Worm (Caenorhabditis elegans) whole organism, L4 larva: ENCODE data around the gene C01G5.4.

Source experiments
- D1046.2 ChIP-seq: fragments of 200-800 bp; sonication (Bioruptor generic); IDR thresholded peaks from 2 replicates; pipeline ENCODE4 v1.3.6; 2022; ENCODE audit warnings: missing genetic modification characterization, missing compliant biosample characterization
- F49E8.2 ChIP-seq: sonication (generic microtip); optimal IDR thresholded peaks from 2 replicates; lab custom pipeline; 2016; ENCODE audit warnings: missing compliant biosample characterization, mild to moderate bottlenecking, missing genetic modification characterization, borderline replicate concordance
- Y105C5A.15 ChIP-seq: fragments of 200-800 bp; sonication (Bioruptor generic); IDR thresholded peaks from 2 replicates; pipeline ENCODE4 v1.3.6; 2022; ENCODE audit warnings: missing genetic modification characterization, missing compliant biosample characterization
- Y48G9A.11 ChIP-seq: fragments of 200-800 bp; sonication (Bioruptor generic); IDR thresholded peaks from 2 replicates; pipeline ENCODE4 v1.3.6; 2022; ENCODE audit warnings: missing genetic modification reagents, missing genetic modification characterization, missing compliant biosample characterization
- aha-1 ChIP-seq: fragments of 150-350 bp; peaks from one replicate; lab custom pipeline; 2014; ENCODE audit warnings: missing biosample characterization, missing genetic modification characterization
- ama-1 ChIP-seq: fragments of 150-350 bp; optimal IDR thresholded peaks from 2 replicates; lab custom pipeline; 2014; ENCODE audit warnings: inconsistent platforms, mixed read lengths
- ceh-20 ChIP-seq: fragments of 200-800 bp; sonication (Bioruptor generic); IDR thresholded peaks from 2 replicates; pipeline ENCODE4 v1.3.6; 2022; ENCODE audit warnings: missing genetic modification reagents, missing genetic modification characterization, missing compliant biosample characterization
- ces-1 ChIP-seq: fragments of 150-350 bp; sonication (generic microtip); optimal IDR thresholded peaks from 4 replicates; lab custom pipeline; 2014; ENCODE audit warnings: missing biosample characterization, missing genetic modification reagents, missing genetic modification characterization
- cey-2 ChIP-seq: sonication (generic microtip); optimal IDR thresholded peaks from 3 replicates; lab custom pipeline; 2017; ENCODE audit warnings: missing genetic modification characterization, mild to moderate bottlenecking, missing compliant biosample characterization, antibody characterized with exemption, borderline replicate concordance; ENCODE audit not compliant: insufficient read depth
- ctbp-1 ChIP-seq: fragments of 200-800 bp; sonication (Bioruptor generic); IDR thresholded peaks from 2 replicates; pipeline ENCODE4 v1.3.6; 2022; ENCODE audit warnings: missing genetic modification reagents, missing genetic modification characterization, missing compliant biosample characterization
- daf-16 ChIP-seq, 3 experiments: sonication (generic microtip); optimal IDR thresholded peaks; 2 replicates each; lab custom pipeline; 2016 to 2017; ENCODE audit warnings: missing genetic modification characterization in 3 of 3, missing genetic modification reagents in 3 of 3, mild to moderate bottlenecking in 2 of 3, missing compliant biosample characterization in 2 of 3, missing biosample characterization in 1 of 3, moderate library complexity in 1 of 3
- daf-8 ChIP-seq: fragments of 200-800 bp; sonication (Bioruptor generic); IDR thresholded peaks from 2 replicates; pipeline ENCODE4 v1.3.6; 2022; ENCODE audit warnings: missing genetic modification characterization, missing compliant biosample characterization
- dmd-6 ChIP-seq: fragments of 200-800 bp; sonication (Bioruptor generic); IDR thresholded peaks from 2 replicates; pipeline ENCODE4 v1.3.6; 2022; ENCODE audit warnings: missing genetic modification reagents, missing genetic modification characterization, missing compliant biosample characterization
- dmd-8 ChIP-seq: fragments of 200-800 bp; sonication (Bioruptor generic); IDR thresholded peaks from 2 replicates; pipeline ENCODE4 v1.3.6; 2022; ENCODE audit warnings: missing genetic modification characterization, missing compliant biosample characterization
- dpl-1 ChIP-seq: fragments of 150-350 bp; optimal IDR thresholded peaks from 2 replicates; lab custom pipeline; 2014; ENCODE audit warnings: missing biosample characterization, missing genetic modification reagents, missing genetic modification characterization
- egl-27 ChIP-seq: sonication (generic microtip); optimal IDR thresholded peaks from 3 replicates; lab custom pipeline; 2017; ENCODE audit warnings: missing biosample characterization, missing genetic modification reagents, missing genetic modification characterization
- fkh-10 ChIP-seq: fragments of 150-350 bp; optimal IDR thresholded peaks from 2 replicates; lab custom pipeline; 2014; ENCODE audit warnings: missing biosample characterization, missing genetic modification reagents, missing genetic modification characterization
- fos-1 ChIP-seq: fragments of 150-350 bp; optimal IDR thresholded peaks from 2 replicates; lab custom pipeline; 2014; ENCODE audit warnings: missing biosample characterization, missing genetic modification characterization
- hlh-11 ChIP-seq: fragments of 200-800 bp; sonication (Bioruptor generic); optimal IDR thresholded peaks from 2 replicates; lab custom pipeline; 2018; ENCODE audit warnings: mild to moderate bottlenecking, missing genetic modification characterization, missing compliant biosample characterization
- hlh-30 ChIP-seq: sonication (generic microtip); optimal IDR thresholded peaks from 2 replicates; lab custom pipeline; 2017; ENCODE audit warnings: antibody characterized with exemption, mild to moderate bottlenecking, missing genetic modification characterization, missing compliant biosample characterization; ENCODE audit not compliant: insufficient read depth
- jun-1 ChIP-seq: fragments of 150-350 bp; optimal IDR thresholded peaks from 2 replicates; lab custom pipeline; 2014; ENCODE audit warnings: missing biosample characterization, missing genetic modification reagents, missing genetic modification characterization
- lin-15B ChIP-seq: fragments of 150-350 bp; sonication (generic microtip); optimal IDR thresholded peaks from 3 replicates; lab custom pipeline; 2014; ENCODE audit warnings: missing biosample characterization, missing genetic modification characterization
- lin-29 ChIP-seq: fragments of 200-800 bp; sonication (Bioruptor generic); IDR thresholded peaks from 2 replicates; pipeline ENCODE4 v1.3.6; 2022; ENCODE audit warnings: missing genetic modification reagents, missing genetic modification characterization, missing compliant biosample characterization
- lin-38 ChIP-seq: fragments of 200-800 bp; sonication (Bioruptor generic); IDR thresholded peaks from 2 replicates; pipeline ENCODE4 v1.3.6; 2022; ENCODE audit warnings: missing genetic modification reagents, missing genetic modification characterization, missing compliant biosample characterization
- madf-5 ChIP-seq, 2 experiments: fragments of 200-800 bp; sonication (Bioruptor generic); IDR thresholded peaks; 2 replicates each; pipeline ENCODE4 v1.3.6; 2022; ENCODE audit warnings: missing compliant biosample characterization in 2 of 2, missing genetic modification characterization in 2 of 2
- madf-9 ChIP-seq: fragments of 200-800 bp; sonication (Bioruptor generic); conservative IDR thresholded peaks from 2 replicates; pipeline ENCODE4 v1.3.6; 2022; ENCODE audit warnings: missing genetic modification reagents, missing genetic modification characterization, missing compliant biosample characterization
- mdl-1 ChIP-seq, 2 experiments: fragments of 150-350 bp in 1 of 2; sonication (generic microtip) in 1 of 2; optimal IDR thresholded peaks; 2 replicates each; lab custom pipeline; 2014 to 2017; ENCODE audit warnings: missing biosample characterization in 2 of 2, missing genetic modification characterization in 2 of 2
- mep-1 ChIP-seq: fragments of 150-350 bp; sonication (generic microtip); optimal IDR thresholded peaks from 3 replicates; lab custom pipeline; 2014; ENCODE audit warnings: missing biosample characterization, missing genetic modification characterization
- mes-2 ChIP-seq: sonication (generic microtip); optimal IDR thresholded peaks from 2 replicates; lab custom pipeline; 2016; ENCODE audit warnings: missing genotype, mild to moderate bottlenecking, missing genetic modification characterization, missing compliant biosample characterization; ENCODE audit not compliant: poor library complexity, severe bottlenecking
- mxl-2 ChIP-seq: fragments of 200-800 bp; sonication (Bioruptor generic); conservative IDR thresholded peaks from 2 replicates; pipeline ENCODE4 v1.3.6; 2022; ENCODE audit warnings: missing genetic modification reagents, missing genetic modification characterization, missing compliant biosample characterization
- mxl-3 ChIP-seq: fragments of 200-800 bp; sonication (Bioruptor generic); optimal IDR thresholded peaks from 2 replicates; lab custom pipeline; 2018; ENCODE audit warnings: mild to moderate bottlenecking, missing genetic modification characterization, missing compliant biosample characterization
- nhr-10 ChIP-seq: fragments of 150-350 bp; optimal IDR thresholded peaks from 2 replicates; lab custom pipeline; 2014; ENCODE audit warnings: missing biosample characterization, missing genetic modification characterization
- nhr-11 ChIP-seq: fragments of 150-350 bp; optimal IDR thresholded peaks from 2 replicates; lab custom pipeline; 2014; ENCODE audit warnings: missing biosample characterization, missing genetic modification characterization
- nhr-237 ChIP-seq: sonication (generic microtip); optimal IDR thresholded peaks from 2 replicates; lab custom pipeline; 2017; ENCODE audit warnings: missing biosample characterization, missing genetic modification characterization
- nhr-25 ChIP-seq: sonication (generic microtip); optimal IDR thresholded peaks from 2 replicates; lab custom pipeline; 2017; ENCODE audit warnings: missing genetic modification characterization, mild to moderate bottlenecking, missing compliant biosample characterization, antibody characterized with exemption, moderate library complexity, borderline replicate concordance; ENCODE audit not compliant: insufficient read depth
- nhr-28 ChIP-seq: fragments of 150-350 bp; optimal IDR thresholded peaks from 2 replicates; lab custom pipeline; 2014; ENCODE audit warnings: missing biosample characterization, missing genetic modification characterization
- nhr-48 ChIP-seq: sonication (generic microtip); optimal IDR thresholded peaks from 2 replicates; lab custom pipeline; 2016; ENCODE audit warnings: mild to moderate bottlenecking, missing genetic modification characterization, missing compliant biosample characterization
- nhr-76 ChIP-seq: fragments of 150-350 bp; optimal IDR thresholded peaks from 2 replicates; lab custom pipeline; 2014; ENCODE audit warnings: missing biosample characterization, missing genetic modification characterization
- nhr-77 ChIP-seq: fragments of 150-350 bp; optimal IDR thresholded peaks from 2 replicates; lab custom pipeline; 2014; ENCODE audit warnings: missing biosample characterization, missing genetic modification characterization
- rbr-2 ChIP-seq: sonication (generic microtip); optimal IDR thresholded peaks from 2 replicates; lab custom pipeline; 2016; ENCODE audit warnings: missing genotype, missing genetic modification characterization, missing compliant biosample characterization
- skn-1 ChIP-seq: fragments of 150-350 bp; optimal IDR thresholded peaks from 2 replicates; lab custom pipeline; 2014; ENCODE audit warnings: missing biosample characterization, missing genetic modification characterization
- spr-1 ChIP-seq: sonication (generic microtip); optimal IDR thresholded peaks from 2 replicates; lab custom pipeline; 2016; ENCODE audit warnings: mild to moderate bottlenecking, missing genetic modification characterization, missing compliant biosample characterization
- spr-3 ChIP-seq: fragments of 200-800 bp; sonication (Bioruptor generic); optimal IDR thresholded peaks from 2 replicates; lab custom pipeline; 2018; ENCODE audit warnings: mild to moderate bottlenecking, missing genetic modification characterization, missing compliant biosample characterization
- tag-97 ChIP-seq: fragments of 200-800 bp; sonication (Bioruptor generic); IDR thresholded peaks from 2 replicates; pipeline ENCODE4 v1.3.6; 2022; ENCODE audit warnings: missing genetic modification characterization, missing compliant biosample characterization
- unc-62 ChIP-seq, 3 experiments: fragments of 150-350 bp in 1 of 3; sonication (generic microtip); optimal IDR thresholded peaks in 2 of 3; peaks in 1 of 3; 1 replicate in 1 of 3; 2 replicates in 2 of 3; lab custom pipeline; 2014 to 2017; ENCODE audit warnings: missing biosample characterization in 3 of 3, missing genetic modification characterization in 3 of 3, missing genetic modification reagents in 3 of 3, missing genotype in 1 of 3
- zip-2 ChIP-seq: fragments of 150-350 bp; optimal IDR thresholded peaks from 2 replicates; lab custom pipeline; 2014; ENCODE audit warnings: missing biosample characterization, missing genetic modification characterization

C01G5.4 gene

DNA sequence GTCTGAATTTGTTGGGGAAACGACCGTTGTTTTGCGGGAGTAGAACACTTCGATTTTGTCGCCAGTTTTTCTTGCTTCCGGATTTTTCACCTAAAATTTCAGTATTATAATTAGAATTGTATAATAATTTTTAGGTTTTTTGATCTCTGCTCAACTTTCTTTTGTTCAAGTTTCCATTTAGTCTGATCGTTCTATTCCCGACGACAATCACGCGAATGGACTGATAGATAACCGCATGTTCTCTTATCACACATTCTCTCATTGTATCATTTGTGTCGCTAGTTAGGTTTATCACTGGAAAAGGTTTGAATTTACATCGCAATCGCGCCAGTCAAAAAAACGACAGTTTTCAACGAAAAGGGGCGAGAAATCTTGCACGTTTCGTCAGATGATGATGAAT lies 23.3 kb downstream of the C01G5.4 start (continued):
- TF ChIP-seq mxl-2 (GFP tag; lab: Robert Waterston, UW), result no peak
- no peak for TF ChIP-seq lin-29 (GFP tag; lab: Robert Waterston, UW)
- TF ChIP-seq lin-38 (GFP tag; lab: Robert Waterston, UW), result no peak; the same call in 1 of the 2 replicates
- peak; percentile 74 for TF ChIP-seq mxl-3 (GFP tag; lab: Kevin White, UChicago)
- no peak for TF ChIP-seq ctbp-1 (GFP tag; lab: Robert Waterston, UW)
- TF ChIP-seq madf-9 (GFP tag; lab: Robert Waterston, UW), result no peak
- TF ChIP-seq madf-5 (GFP tag; IDR thresholded peaks at IDR 0.05; lab: Robert Waterston, UW), result no peak
- TF ChIP-seq unc-62 (GFP tag; optimal IDR thresholded peaks at IDR 0.05 in 1 of 2; lab: Kevin White, UChicago), result no peak
- no peak for TF ChIP-seq unc-62 (tag; optimal IDR thresholded peaks at IDR 0.05; lab: Kevin White, UChicago)
- peak; percentile 66 for TF ChIP-seq mes-2 (tag; lab: Kevin White, UChicago)
- TF ChIP-seq D1046.2 (GFP tag; lab: Robert Waterston, UW), result no peak
- TF ChIP-seq nhr-76, result no peak
- no peak for TF ChIP-seq ceh-20
- no peak for TF ChIP-seq nhr-25 (tag; lab: Kevin White, UChicago)
- no peak for TF ChIP-seq rbr-2 (tag; lab: Kevin White, UChicago)
- no peak for TF ChIP-seq spr-1
- no peak for TF ChIP-seq jun-1 (tag; lab: Kevin White, UChicago)
- TF ChIP-seq nhr-28, result peak; percentile 91
- TF ChIP-seq lin-15B (tag; lab: Kevin White, UChicago), result no peak
- no peak for TF ChIP-seq aha-1 (tag; lab: Kevin White, UChicago)
- no peak for TF ChIP-seq daf-8 (GFP tag; lab: Robert Waterston, UW)
- TF ChIP-seq nhr-11 (tag; lab: Kevin White, UChicago), result no peak
- TF ChIP-seq ces-1 (GFP tag; lab: Kevin White, UChicago), result no peak
- peak; percentile 59 for TF ChIP-seq nhr-77 (tag; lab: Kevin White, UChicago)
- peak; percentile 84 for TF ChIP-seq dmd-6 (GFP tag; lab: Robert Waterston, UW)
- no peak for TF ChIP-seq zip-2 (tag; lab: Kevin White, UChicago)
- TF ChIP-seq nhr-10 (tag; lab: Kevin White, UChicago), result peak; percentile 54

DNA sequence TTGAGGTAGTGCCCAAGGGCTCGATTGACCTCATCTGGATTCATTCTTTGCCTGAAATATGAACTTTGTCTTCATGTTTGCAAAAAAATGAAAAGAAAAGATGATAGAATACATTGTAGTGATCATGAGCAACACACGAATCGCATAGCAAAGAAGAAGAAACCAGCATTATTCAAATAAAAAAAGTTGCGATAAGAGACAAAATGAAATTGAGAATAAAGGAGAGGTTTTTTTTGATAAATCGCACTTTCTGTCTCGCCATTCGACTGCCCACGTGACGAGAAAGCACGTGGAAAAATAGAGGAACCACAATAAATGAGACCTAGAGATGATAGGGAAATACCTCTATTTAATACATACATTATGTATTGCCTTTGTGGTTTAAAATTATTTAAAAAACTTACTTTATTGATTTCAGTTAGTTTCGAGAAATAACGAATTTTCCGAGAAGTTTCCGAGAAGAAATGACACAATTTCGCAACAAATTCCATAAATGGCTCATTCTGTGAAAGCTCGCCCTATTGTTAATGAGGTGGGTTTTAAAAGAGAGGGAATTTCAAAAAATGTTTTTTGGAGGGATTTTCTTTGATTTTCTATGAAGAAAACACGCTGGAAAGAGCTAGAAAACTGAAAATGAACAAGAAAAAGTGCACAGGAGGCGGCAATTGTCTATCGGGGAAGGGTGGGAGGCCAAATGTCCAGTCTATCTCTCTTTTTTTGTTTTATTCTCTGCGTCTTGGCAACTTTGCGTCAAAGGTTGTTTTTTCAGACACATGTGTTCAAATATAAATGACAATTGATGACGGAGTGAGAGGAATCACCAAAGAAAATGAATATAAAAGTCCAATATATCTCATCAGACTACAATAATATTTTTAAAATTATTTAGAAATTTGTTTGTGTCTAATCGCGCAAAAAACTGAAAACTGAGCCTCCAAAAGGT lies 24.1 kb downstream of the C01G5.4 start, which contains the start of gene paqr-1:
Gene paqr-1 (minus strand): TSS at position 51 of the 943 bp plus-strand sequence.
- TF ChIP-seq cey-2 (tag; lab: Kevin White, UChicago) (peak; percentile 80), lin-38 (GFP tag; lab: Robert Waterston, UW) (0 out of 2 replicates have a peak, but pooled peaks have one; percentile 22), dmd-6 (GFP tag; lab: Robert Waterston, UW) (peak; percentile 58), F49E8.2 (tag; lab: Kevin White, UChicago) (no peak), daf-16 (GFP tag; optimal IDR thresholded peaks at IDR 0.05; lab: Kevin White, UChicago) (peak in 1 of 2 experiments; percentile 7), daf-16 (tag; optimal IDR thresholded peaks at IDR 0.05; lab: Kevin White, UChicago) (peak; percentile 55), skn-1 (tag; lab: Kevin White, UChicago) (no peak), dmd-8 (GFP tag; lab: Robert Waterston, UW) (no peak), fos-1 (tag; lab: Kevin White, UChicago) (no peak), spr-3 (GFP tag; lab: Kevin White, UChicago) (no peak), mdl-1 (tag; optimal IDR thresholded peaks at IDR 0.05; lab: Kevin White, UChicago) (peak in 1 of 2 experiments; percentile 74), hlh-11 (tag; lab: Kevin White, UChicago) (peak; percentile 21), nhr-25 (tag; lab: Kevin White, UChicago) (no peak), D1046.2 (GFP tag; lab: Robert Waterston, UW) (no peak), fkh-10 (GFP tag; lab: Kevin White, UChicago) (no peak), tag-97 (GFP tag; lab: Robert Waterston, UW) (no peak), hlh-30 (tag; lab: Kevin White, UChicago) (peak; percentile 82), Y48G9A.11 (GFP tag; lab: Robert Waterston, UW) (no peak), ama-1 (lab: Kevin White, UChicago) (no peak), nhr-48 (tag; lab: Kevin White, UChicago) (no peak), mep-1 (tag; lab: Kevin White, UChicago) (peak; percentile 34), Y105C5A.15 (GFP tag; lab: Robert Waterston, UW) (no peak), madf-9 (GFP tag; lab: Robert Waterston, UW) (no peak), egl-27 (tag; lab: Kevin White, UChicago) (no peak), nhr-237 (tag; lab: Kevin White, UChicago) (no peak), dpl-1 (GFP tag; lab: Kevin White, UChicago) (peak; percentile 72)
